Fruit fly (Drosophila melanogaster) whole organism, adult: ENCODE measurements around the gene Efa6.

ENCODE experiments used
- CG11617 ChIP-seq: fragments of 200-800 bp; sonication (Bioruptor generic); optimal IDR thresholded peaks from 2 replicates; lab custom pipeline; 2017; ENCODE audit warnings: mild to moderate bottlenecking, missing biosample characterization, missing genetic modification reagents, missing genetic modification characterization
- CG12768 ChIP-seq: fragments of 200-800 bp; sonication (Bioruptor generic); optimal IDR thresholded peaks from 2 replicates; lab custom pipeline; 2017; ENCODE audit warnings: missing biosample characterization, missing genetic modification characterization, mild to moderate bottlenecking, moderate library complexity, missing genetic modification reagents
- CG14711 ChIP-seq: fragments of 200-800 bp; sonication (Bioruptor generic); optimal IDR thresholded peaks from 2 replicates; lab custom pipeline; 2018; ENCODE audit warnings: missing biosample characterization, mild to moderate bottlenecking, missing genetic modification characterization, moderate library complexity
- CG1620 ChIP-seq: fragments of 200-800 bp; sonication (Bioruptor generic); optimal IDR thresholded peaks from 2 replicates; lab custom pipeline; 2016; ENCODE audit warnings: missing biosample characterization, missing genetic modification characterization
- CG33017 ChIP-seq: fragments of 200-800 bp; sonication (Bioruptor generic); optimal IDR thresholded peaks from 2 replicates; lab custom pipeline; 2018; ENCODE audit warnings: missing biosample characterization, mild to moderate bottlenecking, missing genetic modification characterization, moderate library complexity
- CG5204 ChIP-seq: fragments of 200-800 bp; sonication (Bioruptor generic); optimal IDR thresholded peaks from 2 replicates; lab custom pipeline; 2016; ENCODE audit warnings: missing biosample characterization, missing genetic modification characterization
- CG7045 ChIP-seq: fragments of 200-800 bp; sonication (Bioruptor generic); optimal IDR thresholded peaks from 2 replicates; lab custom pipeline; 2017; ENCODE audit warnings: missing biosample characterization, mild to moderate bottlenecking, missing genetic modification characterization
- CG7101 ChIP-seq: fragments of 200-800 bp; sonication (Bioruptor generic); optimal IDR thresholded peaks from 2 replicates; lab custom pipeline; 2018; ENCODE audit warnings: missing biosample characterization, mild to moderate bottlenecking, missing genetic modification characterization, moderate library complexity
- Clk ChIP-seq: fragments of 200-800 bp; sonication (Bioruptor generic); optimal IDR thresholded peaks from 2 replicates; lab custom pipeline; 2017; ENCODE audit warnings: missing biosample characterization, missing genetic modification characterization
- Crg-1 ChIP-seq: fragments of 200-800 bp; sonication (Bioruptor generic); optimal IDR thresholded peaks from 2 replicates; lab custom pipeline; 2016; ENCODE audit warnings: missing biosample characterization, missing genetic modification characterization
- Hr96 ChIP-seq: fragments of 200-800 bp; sonication (Bioruptor generic); optimal IDR thresholded peaks from 2 replicates; lab custom pipeline; 2016; ENCODE audit warnings: missing biosample characterization, missing genetic modification characterization
- Mnt ChIP-seq: fragments of 200-800 bp; sonication (Bioruptor generic); optimal IDR thresholded peaks from 2 replicates; lab custom pipeline; 2016; ENCODE audit warnings: missing biosample characterization, mild to moderate bottlenecking, missing genetic modification characterization
- bab1 ChIP-seq: fragments of 200-800 bp; sonication (Bioruptor generic); optimal IDR thresholded peaks from 3 replicates; lab custom pipeline; 2019; ENCODE audit warnings: missing biosample characterization, mild to moderate bottlenecking, missing genetic modification characterization, moderate library complexity
- cic ChIP-seq: fragments of 200-800 bp; sonication (Bioruptor generic); optimal IDR thresholded peaks from 2 replicates; lab custom pipeline; 2017; ENCODE audit warnings: missing biosample characterization, mild to moderate bottlenecking, missing genetic modification characterization, moderate library complexity
- cnc ChIP-seq, 2 experiments: fragments of >200 bp; optimal IDR thresholded peaks; 2 replicates each; lab custom pipeline; 2017
- kay ChIP-seq: fragments of 200-800 bp; sonication (Bioruptor generic); peaks from one replicate; lab custom pipeline; 2016; ENCODE audit warnings: missing biosample characterization, missing genetic modification characterization, borderline replicate concordance
- ovo ChIP-seq: fragments of 200-800 bp; sonication (Bioruptor generic); optimal IDR thresholded peaks from 2 replicates; lab custom pipeline; 2016; ENCODE audit warnings: missing biosample characterization, missing genetic modification characterization
- pad ChIP-seq: fragments of 200-800 bp; sonication (Bioruptor generic); optimal IDR thresholded peaks from 3 replicates; lab custom pipeline; 2017; ENCODE audit warnings: missing biosample characterization, missing genetic modification characterization, mild to moderate bottlenecking, moderate library complexity, missing genetic modification reagents
- tj ChIP-seq: fragments of 200-800 bp; sonication (Bioruptor generic); optimal IDR thresholded peaks from 3 replicates; lab custom pipeline; 2017; ENCODE audit warnings: missing biosample characterization, mild to moderate bottlenecking, missing genetic modification characterization, moderate library complexity
- toe ChIP-seq: fragments of 200-800 bp; sonication (Bioruptor generic); optimal IDR thresholded peaks from 2 replicates; lab custom pipeline; 2016; ENCODE audit warnings: missing biosample characterization, missing genetic modification characterization

Efa6 gene

dm6 chr3R:22587419-22587963 lies at the start of gene Efa6:
TSS of gene Efa6 (plus strand) at chr3R:22587755.
- TF ChIP-seq CG7101 (tag; lab: Kevin White, UChicago) (peak; percentile 65), tj (GFP tag; lab: Kevin White, UChicago) (peak; percentile 64), CG12768 (peak; percentile 56), CG14711 (tag; lab: Kevin White, UChicago) (peak; percentile 56), bab1 (GFP tag; lab: Kevin White, UChicago) (peak; percentile 66), pad (GFP tag; lab: Kevin White, UChicago) (peak; percentile 44), Mnt (GFP tag; lab: Kevin White, UChicago) (peak; percentile 65), CG11617 (GFP tag; lab: Kevin White, UChicago) (peak; percentile 56), CG5204 (no peak), CG7045 (GFP tag; lab: Kevin White, UChicago) (peak; percentile 62), cnc (optimal IDR thresholded peaks at IDR 0.05; lab: Kevin White, UChicago) (no peak), CG1620 (GFP tag; lab: Kevin White, UChicago) (peak; percentile 62), CG33017 (tag; lab: Kevin White, UChicago) (peak; percentile 10), toe (GFP tag; lab: Kevin White, UChicago) (peak; percentile 90), Hr96 (GFP tag; lab: Kevin White, UChicago) (no peak), Crg-1 (GFP tag; lab: Kevin White, UChicago) (peak; percentile 64), kay (GFP tag; lab: Kevin White, UChicago) (no peak), ovo (GFP tag; lab: Kevin White, UChicago) (peak; percentile 73), Clk (peak; percentile 60), cic (GFP tag; lab: Kevin White, UChicago) (peak; percentile 85)

dm6 chr3R:22538877-22539276 lies 48.7 kb upstream of the Efa6 start:
- TF ChIP-seq tj (GFP tag; lab: Kevin White, UChicago): no peak
- no peak for TF ChIP-seq toe (GFP tag; lab: Kevin White, UChicago)
- TF ChIP-seq pad (GFP tag; lab: Kevin White, UChicago): no peak
- TF ChIP-seq CG14711 (tag; lab: Kevin White, UChicago): no peak
- no peak for TF ChIP-seq cnc (optimal IDR thresholded peaks at IDR 0.05; lab: Kevin White, UChicago)
- no peak for TF ChIP-seq CG7045 (GFP tag; lab: Kevin White, UChicago)
- TF ChIP-seq CG5204: no peak
- no peak for TF ChIP-seq CG11617 (GFP tag; lab: Kevin White, UChicago)
- TF ChIP-seq CG1620 (GFP tag; lab: Kevin White, UChicago): no peak
- no peak for TF ChIP-seq CG7101 (tag; lab: Kevin White, UChicago)
- TF ChIP-seq Crg-1 (GFP tag; lab: Kevin White, UChicago): no peak
- TF ChIP-seq Clk: no peak
- TF ChIP-seq kay (GFP tag; lab: Kevin White, UChicago): no peak
- no peak for TF ChIP-seq Mnt (GFP tag; lab: Kevin White, UChicago)
- TF ChIP-seq bab1 (GFP tag; lab: Kevin White, UChicago): no peak
- no peak for TF ChIP-seq Hr96 (GFP tag; lab: Kevin White, UChicago)
- no peak for TF ChIP-seq cic (GFP tag; lab: Kevin White, UChicago)
- no peak for TF ChIP-seq CG33017 (tag; lab: Kevin White, UChicago)
- no peak for TF ChIP-seq CG12768
- TF ChIP-seq ovo (GFP tag; lab: Kevin White, UChicago): no peak

- TF ChIP-seq cnc (optimal IDR thresholded peaks at IDR 0.05; lab: Kevin White, UChicago) (no peak), kay (GFP tag; lab: Kevin White, UChicago) (no peak), tj (GFP tag; lab: Kevin White, UChicago) (peak; percentile 76)
Measured at dm6 chr3R:22539762-22540161, 47.8 kb upstream of the Efa6 start, which contains the start of gene CG5326. TSS of gene CG5326 (minus strand) at chr3R:22539919.

dm6 chr3R:22540686-22541085 lies 46.9 kb upstream of the Efa6 start:
- TF ChIP-seq cic (GFP tag; lab: Kevin White, UChicago): no peak
- no peak for TF ChIP-seq Hr96 (GFP tag; lab: Kevin White, UChicago)
- no peak for TF ChIP-seq Clk
- TF ChIP-seq CG5204: no peak
- TF ChIP-seq Mnt (GFP tag; lab: Kevin White, UChicago): no peak
- TF ChIP-seq bab1 (GFP tag; lab: Kevin White, UChicago): no peak
- no peak for TF ChIP-seq Crg-1 (GFP tag; lab: Kevin White, UChicago)
- TF ChIP-seq CG7045 (GFP tag; lab: Kevin White, UChicago): no peak
- no peak for TF ChIP-seq CG12768
- TF ChIP-seq toe (GFP tag; lab: Kevin White, UChicago): no peak
- TF ChIP-seq CG7101 (tag; lab: Kevin White, UChicago): no peak
- no peak for TF ChIP-seq CG11617 (GFP tag; lab: Kevin White, UChicago)
- TF ChIP-seq ovo (GFP tag; lab: Kevin White, UChicago): no peak

- no peak for TF ChIP-seq Crg-1 (GFP tag; lab: Kevin White, UChicago)
- TF ChIP-seq CG11617 (GFP tag; lab: Kevin White, UChicago): no peak
- no peak for TF ChIP-seq CG12768
- no peak for TF ChIP-seq cic (GFP tag; lab: Kevin White, UChicago)
- no peak for TF ChIP-seq CG7101 (tag; lab: Kevin White, UChicago)
- no peak for TF ChIP-seq cnc (optimal IDR thresholded peaks at IDR 0.05; lab: Kevin White, UChicago)
- TF ChIP-seq Clk: no peak
- TF ChIP-seq Mnt (GFP tag; lab: Kevin White, UChicago): peak; percentile 35
- no peak for TF ChIP-seq CG1620 (GFP tag; lab: Kevin White, UChicago)
- TF ChIP-seq CG7045 (GFP tag; lab: Kevin White, UChicago): no peak
- no peak for TF ChIP-seq CG14711 (tag; lab: Kevin White, UChicago)
- no peak for TF ChIP-seq CG5204
- no peak for TF ChIP-seq kay (GFP tag; lab: Kevin White, UChicago)
- no peak for TF ChIP-seq CG33017 (tag; lab: Kevin White, UChicago)
- peak; percentile 92 for TF ChIP-seq tj (GFP tag; lab: Kevin White, UChicago)
- TF ChIP-seq pad (GFP tag; lab: Kevin White, UChicago): no peak
- TF ChIP-seq Hr96 (GFP tag; lab: Kevin White, UChicago): no peak
- no peak for TF ChIP-seq ovo (GFP tag; lab: Kevin White, UChicago)
- peak; percentile 53 for TF ChIP-seq bab1 (GFP tag; lab: Kevin White, UChicago)
Measured at dm6 chr3R:22542773-22543411, 44.7 kb upstream of the Efa6 start.
